Fruit fly (Drosophila melanogaster): ENCODE measurements around the gene okr.

The okr gene

dm6 chr2L:2969438-2969837, 23.1 kb downstream of the okr start, which contains the start of gene Ts (continued):
- TF ChIP-seq chinmo (GFP tag; IDR thresholded peaks at IDR 0.05; ENCODE audit: partially characterized antibody) (0 out of 4 replicates have a peak, but pooled peaks have one; percentile 71), dysf (GFP tag; IDR thresholded peaks at IDR 0.05) (no peak), dan (GFP tag; IDR thresholded peaks at IDR 0.05) (no peak), fd96Cb (tag; optimal IDR thresholded peaks at IDR 0.05) (no peak), CG11696 (GFP tag; IDR thresholded peaks at IDR 0.05) (no peak), CG12104 (GFP tag; optimal IDR thresholded peaks at IDR 0.05) (no peak), Ets97D (GFP tag; optimal IDR thresholded peaks at IDR 0.05) (peak; percentile 60), CG15514 (GFP tag; optimal IDR thresholded peaks at IDR 0.05) (peak; percentile 56), ase (GFP tag; IDR thresholded peaks at IDR 0.05) (no peak), da (GFP tag; optimal IDR thresholded peaks at IDR 0.05) (no peak), Elba2 (GFP tag; optimal IDR thresholded peaks at IDR 0.05) (no peak), CG2875 (GFP tag; optimal IDR thresholded peaks at IDR 0.05) (no peak), Dbx (GFP tag; IDR thresholded peaks at IDR 0.05) (no peak), CkIIα-i1 (GFP tag; IDR thresholded peaks at IDR 0.05) (no peak), vfl (GFP tag; optimal IDR thresholded peaks at IDR 0.05) (no peak), MTF-1 (GFP tag; optimal IDR thresholded peaks at IDR 0.05; ENCODE audit: borderline replicate concordance) (no peak), MESR4 (GFP tag; optimal IDR thresholded peaks at IDR 0.05) (peak; percentile 30), Myb (GFP tag; optimal IDR thresholded peaks at IDR 0.05) (peak; percentile 97), CG6254 (GFP tag; optimal IDR thresholded peaks at IDR 0.05) (no peak), dm (GFP tag; optimal IDR thresholded peaks at IDR 0.05) (no peak), usp (GFP tag; optimal IDR thresholded peaks at IDR 0.05) (no peak), CG15696 (tag; optimal IDR thresholded peaks at IDR 0.05) (no peak), CG8944 (GFP tag; optimal IDR thresholded peaks at IDR 0.05) (no peak), CrebB (tag; optimal IDR thresholded peaks at IDR 0.05) (no peak), pnt (GFP tag; optimal IDR thresholded peaks at IDR 0.05) (no peak), Hmr (GFP tag; optimal IDR thresholded peaks at IDR 0.05) (no peak), Hmx (GFP tag; optimal IDR thresholded peaks at IDR 0.05) (no peak), H15 (GFP tag; IDR thresholded peaks at IDR 0.05) (no peak), ab (GFP tag; optimal IDR thresholded peaks at IDR 0.05) (no peak), CG33213 (GFP tag; optimal IDR thresholded peaks at IDR 0.05) (no peak), h (optimal IDR thresholded peaks at IDR 0.05) (no peak), sna (GFP tag; IDR thresholded peaks at IDR 0.05; ENCODE audit: partially characterized antibody) (peak; percentile 70), Hr51 (GFP tag; optimal IDR thresholded peaks at IDR 0.05) (no peak), tup (GFP tag; optimal IDR thresholded peaks at IDR 0.05) (no peak), CG1647 (GFP tag; optimal IDR thresholded peaks at IDR 0.05) (no peak), CG6654 (GFP tag; optimal IDR thresholded peaks at IDR 0.05) (no peak), sd (tag; optimal IDR thresholded peaks at IDR 0.05) (no peak), Antp (GFP tag; optimal IDR thresholded peaks at IDR 0.05) (no peak), CG33557 (GFP tag; optimal IDR thresholded peaks at IDR 0.05) (no peak), ewg (GFP tag; optimal IDR thresholded peaks at IDR 0.05) (no peak), fu2 (GFP tag; optimal IDR thresholded peaks at IDR 0.05) (no peak), sqz (GFP tag; optimal IDR thresholded peaks at IDR 0.05) (no peak), ftz-f1 (GFP tag; optimal IDR thresholded peaks at IDR 0.05) (no peak), tll (GFP tag; optimal IDR thresholded peaks at IDR 0.05) (no peak), crc (GFP tag; optimal IDR thresholded peaks at IDR 0.05) (no peak), ci (GFP tag; IDR thresholded peaks at IDR 0.05) (no peak; the same call in 2 of the 3 replicates), Dref (GFP tag; IDR thresholded peaks at IDR 0.05) (peak; percentile 86), sc (optimal IDR thresholded peaks at IDR 0.05) (no peak), sc (GFP tag; optimal IDR thresholded peaks at IDR 0.05) (no peak), CG16813 (GFP tag; IDR thresholded peaks at IDR 0.05; ENCODE audit: partially characterized antibody) (peak; percentile 57; the same call in 2 of the 3 replicates), zen2 (GFP tag; IDR thresholded peaks at IDR 0.05; ENCODE audit: partially characterized antibody) (peak; percentile 76), CG18011 (GFP tag; optimal IDR thresholded peaks at IDR 0.05) (no peak)
